Worm (Caenorhabditis elegans) whole organism, late embryonic: Measurements from ENCODE around the gene Y45F10D.16.

Experiments
- F13H6.1 ChIP-seq: sonication (generic microtip); optimal IDR thresholded peaks from 2 replicates; lab custom pipeline; 2016; ENCODE audit warnings: missing genetic modification characterization, missing compliant biosample characterization
- ceh-9 ChIP-seq: sonication (generic microtip); optimal IDR thresholded peaks from 2 replicates; lab custom pipeline; 2016; ENCODE audit warnings: mild to moderate bottlenecking, missing genetic modification characterization, inconsistent platforms, missing compliant biosample characterization
- elt-2 ChIP-seq: sonication (generic microtip); optimal IDR thresholded peaks from 2 replicates; lab custom pipeline; 2016; ENCODE audit warnings: missing genetic modification reagents, missing genetic modification characterization, missing compliant biosample characterization
- ets-4 ChIP-seq: sonication (generic microtip); optimal IDR thresholded peaks from 2 replicates; lab custom pipeline; 2016; ENCODE audit warnings: missing genetic modification characterization, missing compliant biosample characterization
- fkh-10 ChIP-seq: fragments of 150-350 bp; optimal IDR thresholded peaks from 2 replicates; lab custom pipeline; 2014; ENCODE audit warnings: missing biosample characterization, missing genetic modification reagents, missing genetic modification characterization
- nhr-11 ChIP-seq: fragments of 150-350 bp; optimal IDR thresholded peaks from 2 replicates; lab custom pipeline; 2014; ENCODE audit warnings: missing biosample characterization, missing genetic modification characterization
- pha-4 ChIP-seq: fragments of 150-350 bp; optimal IDR thresholded peaks from 2 replicates; lab custom pipeline; 2018; ENCODE audit warnings: missing biosample characterization, missing genetic modification reagents, missing genetic modification characterization
- unc-42 ChIP-seq: sonication (generic microtip); optimal IDR thresholded peaks from 2 replicates; lab custom pipeline; 2016; ENCODE audit warnings: missing genotype, missing genetic modification characterization, missing compliant biosample characterization

- no peak for TF ChIP-seq F13H6.1 (tag; lab: Kevin White, UChicago)
- no peak for TF ChIP-seq pha-4
- no peak for TF ChIP-seq unc-42 (tag; lab: Kevin White, UChicago)
- TF ChIP-seq fkh-10: no peak
- TF ChIP-seq ets-4 (tag; lab: Kevin White, UChicago): no peak
- no peak for TF ChIP-seq nhr-11 (tag; lab: Kevin White, UChicago)
- no peak for TF ChIP-seq ceh-9 (tag; lab: Kevin White, UChicago)
- TF ChIP-seq elt-2 (tag; lab: Kevin White, UChicago): no peak
Measured at ce11 chrIV:13785545-13785944, 9.3 kb downstream of the Y45F10D.16 start, which contains the start of gene lact-9.
